Worm (Caenorhabditis elegans) whole organism, L2 larva: ENCODE results near the gene aat-3.

ENCODE experiments used
- gmeb-1 ChIP-seq: fragments of 150-350 bp; optimal IDR thresholded peaks from 2 replicates; lab custom pipeline; 2014; ENCODE audit warnings: missing biosample characterization, missing genetic modification characterization
- nhr-11 ChIP-seq: fragments of 150-350 bp; optimal IDR thresholded peaks from 2 replicates; lab custom pipeline; 2014; ENCODE audit warnings: missing biosample characterization, missing genetic modification characterization
- unc-39 ChIP-seq: fragments of 150-350 bp; optimal IDR thresholded peaks from 2 replicates; lab custom pipeline; 2014; ENCODE audit warnings: missing biosample characterization, missing genetic modification characterization
- unc-62 ChIP-seq: fragments of 150-350 bp; optimal IDR thresholded peaks from 2 replicates; lab custom pipeline; 2014; ENCODE audit warnings: missing biosample characterization, missing genetic modification reagents, missing genetic modification characterization
- zag-1 ChIP-seq: fragments of 150-350 bp; optimal IDR thresholded peaks from 2 replicates; lab custom pipeline; 2014; ENCODE audit warnings: missing biosample characterization, missing genetic modification characterization
- ztf-4 ChIP-seq: fragments of 150-350 bp; optimal IDR thresholded peaks from 2 replicates; lab custom pipeline; 2014; ENCODE audit warnings: missing biosample characterization, missing genetic modification characterization

- TF ChIP-seq nhr-11 (tag; lab: Kevin White, UChicago): no peak
- no peak for TF ChIP-seq ztf-4 (tag; lab: Kevin White, UChicago)
- no peak for TF ChIP-seq gmeb-1
- no peak for TF ChIP-seq unc-62
- no peak for TF ChIP-seq zag-1
- no peak for TF ChIP-seq unc-39 (tag; lab: Kevin White, UChicago)
Measured at ce11 chrX:2604358-2605016, 52.4 kb downstream of the aat-3 start.
